Worm (Caenorhabditis elegans) whole organism, L4/young adult: ENCODE data around the gene srab-3.

Experiments
- dao-5 ChIP-seq: sonication (generic microtip); optimal IDR thresholded peaks from 2 replicates; lab custom pipeline; 2016; ENCODE audit warnings: missing genotype, missing genetic modification characterization, moderate library complexity, missing compliant biosample characterization
- him-1 ChIP-seq: sonication (generic microtip); optimal IDR thresholded peaks from 2 replicates; lab custom pipeline; 2016; ENCODE audit warnings: missing genotype, missing genetic modification reagents, missing genetic modification characterization, missing compliant biosample characterization

- TF ChIP-seq dao-5 (tag; lab: Kevin White, UChicago) (no peak), him-1 (no peak)
Observed at ce11 chrV:5088311-5088710, 19.4 kb downstream of the srab-3 start.
